1 fruit fly cellular context compared by ENCODE assay signal in genomic region chr3L:21080430-21080829, dm6.
TF ChIP-seq lines count a peak whose summit lies in the region.

No protein-coding gene starts in this region.

TF ChIP-seq in whole organism, prepupa, 60 proteins besides CTCF, POLR2A, EP300 and RAD21 (continued from another document):
- TF ChIP-seq CG9139 (GFP tag; optimal IDR thresholded peaks at IDR 0.05; lab: Kevin White, UChicago) (no peak), vri (GFP tag; optimal IDR thresholded peaks at IDR 0.05; lab: Kevin White, UChicago) (no peak), dac (GFP tag; optimal IDR thresholded peaks at IDR 0.05; lab: Kevin White, UChicago) (no peak), Eip78C (GFP tag; lab: Kevin White, UChicago) (peak; percentile 93), Sox15 (GFP tag; optimal IDR thresholded peaks at IDR 0.05; lab: Kevin White, UChicago) (peak; percentile 60), lz (GFP tag; optimal IDR thresholded peaks at IDR 0.05; lab: Kevin White, UChicago) (peak; percentile 23), Sox14 (GFP tag; optimal IDR thresholded peaks at IDR 0.05; lab: Kevin White, UChicago) (peak; percentile 47), CG16779 (tag; optimal IDR thresholded peaks at IDR 0.05; lab: Kevin White, UChicago) (no peak), ss (GFP tag; optimal IDR thresholded peaks at IDR 0.05; lab: Kevin White, UChicago) (no peak), eg (GFP tag; IDR thresholded peaks at IDR 0.05; lab: Robert Waterston, UW) (peak; percentile 59; the same call in 2 of the 3 replicates), OdsH (GFP tag; optimal IDR thresholded peaks at IDR 0.05; lab: Kevin White, UChicago) (no peak), acj6 (GFP tag; optimal IDR thresholded peaks at IDR 0.05; lab: Kevin White, UChicago) (peak; percentile 55), salr (GFP tag; optimal IDR thresholded peaks at IDR 0.05; lab: Kevin White, UChicago) (no peak), CG8632 (GFP tag; optimal IDR thresholded peaks at IDR 0.05; lab: Kevin White, UChicago) (peak; percentile 65), CG11902 (GFP tag; optimal IDR thresholded peaks at IDR 0.05; lab: Kevin White, UChicago) (peak; percentile 56), Sox102F (GFP tag; optimal IDR thresholded peaks at IDR 0.05; lab: Kevin White, UChicago) (no peak), CG15336 (GFP tag; IDR thresholded peaks at IDR 0.05; lab: Robert Waterston, UW) (peak; percentile 74), Blimp-1 (GFP tag; optimal IDR thresholded peaks at IDR 0.05; lab: Kevin White, UChicago) (peak; percentile 57), Eip93F (GFP tag; optimal IDR thresholded peaks at IDR 0.05; lab: Kevin White, UChicago) (no peak), CG32006 (GFP tag; optimal IDR thresholded peaks at IDR 0.05; lab: Kevin White, UChicago) (no peak), CG3032 (tag; optimal IDR thresholded peaks at IDR 0.05; lab: Kevin White, UChicago) (peak; percentile 37), CG11294 (GFP tag; IDR thresholded peaks at IDR 0.05; lab: Robert Waterston, UW) (peak; percentile 37; the same call in 1 of the 2 replicates), esn (GFP tag; optimal IDR thresholded peaks at IDR 0.05; lab: Kevin White, UChicago) (peak; percentile 46), spab (GFP tag; optimal IDR thresholded peaks at IDR 0.05; lab: Kevin White, UChicago) (no peak), pdm3 (GFP tag; optimal IDR thresholded peaks at IDR 0.05; lab: Kevin White, UChicago) (peak; percentile 78), Lpt (GFP tag; optimal IDR thresholded peaks at IDR 0.05; lab: Kevin White, UChicago) (peak; percentile 71), Met (GFP tag; optimal IDR thresholded peaks at IDR 0.05; lab: Kevin White, UChicago) (no peak), CG31627 (GFP tag; optimal IDR thresholded peaks at IDR 0.05; lab: Kevin White, UChicago) (peak; percentile 18), Hr4 (GFP tag; optimal IDR thresholded peaks at IDR 0.05; lab: Kevin White, UChicago) (peak; percentile 88), topi (GFP tag; optimal IDR thresholded peaks at IDR 0.05; lab: Kevin White, UChicago) (peak; percentile 37), dsx (GFP tag; optimal IDR thresholded peaks at IDR 0.05; lab: Kevin White, UChicago; ENCODE audit: poor library complexity, severe bottlenecking) (no peak)
